Worm (Caenorhabditis elegans) whole organism, midembryonic: Measurements from ENCODE around the gene cct-1.

Source experiments
- T22C8.4 ChIP-seq: fragments of 200-800 bp; sonication (Bioruptor generic); IDR thresholded peaks from 2 replicates; pipeline ENCODE4 v1.3.6; 2022; ENCODE audit warnings: missing genetic modification characterization, missing compliant biosample characterization
- cog-1 ChIP-seq: sonication (generic microtip); optimal IDR thresholded peaks from 2 replicates; lab custom pipeline; 2016; ENCODE audit warnings: missing genetic modification characterization, missing compliant biosample characterization
- flt-1 ChIP-seq: fragments of 200-800 bp; sonication (Bioruptor generic); IDR thresholded peaks from 2 replicates; pipeline ENCODE4 v1.3.6; 2022; ENCODE audit warnings: missing genetic modification characterization, missing compliant biosample characterization
- klf-2 ChIP-seq: fragments of 200-800 bp; sonication (Bioruptor generic); conservative IDR thresholded peaks from 2 replicates; pipeline ENCODE4 v1.3.6; 2022; ENCODE audit warnings: missing genetic modification reagents, missing genetic modification characterization, missing compliant biosample characterization
- med-1 ChIP-seq: sonication (generic microtip); optimal IDR thresholded peaks from 2 replicates; lab custom pipeline; 2017; ENCODE audit warnings: missing genetic modification characterization, mild to moderate bottlenecking, missing compliant biosample characterization, antibody characterized with exemption, missing genetic modification reagents; ENCODE audit not compliant: insufficient read depth
- ref-1 ChIP-seq: fragments of 200-800 bp; sonication (Bioruptor generic); conservative IDR thresholded peaks from 2 replicates; pipeline ENCODE4 v1.3.6; 2022; ENCODE audit warnings: missing genetic modification reagents, missing genetic modification characterization, missing compliant biosample characterization
- tab-1 ChIP-seq: fragments of 200-800 bp; sonication (Bioruptor generic); IDR thresholded peaks from 2 replicates; pipeline ENCODE4 v1.3.6; 2022; ENCODE audit warnings: missing genetic modification characterization, missing compliant biosample characterization
- ztf-23 ChIP-seq: fragments of 200-800 bp; sonication (Bioruptor generic); IDR thresholded peaks from 2 replicates; pipeline ENCODE4 v1.3.6; 2022; ENCODE audit warnings: missing genetic modification reagents, missing genetic modification characterization, missing compliant biosample characterization
- ztf-29 ChIP-seq: fragments of 200-800 bp; sonication (Bioruptor generic); IDR thresholded peaks from 2 replicates; pipeline ENCODE4 v1.3.6; 2022; ENCODE audit warnings: missing genetic modification reagents, missing genetic modification characterization, missing compliant biosample characterization

ce11 chrII:8222309-8223065 is 37.2 kb downstream of the cct-1 start, which contains the start of gene dab-1:
- TF ChIP-seq ztf-29 (GFP tag; lab: Robert Waterston, UW) (no peak), ref-1 (GFP tag; lab: Robert Waterston, UW) (no peak), med-1 (GFP tag; lab: Kevin White, UChicago) (no peak), cog-1 (no peak), flt-1 (no peak), klf-2 (no peak), ztf-23 (GFP tag; lab: Robert Waterston, UW) (no peak), tab-1 (GFP tag; lab: Robert Waterston, UW) (no peak), T22C8.4 (GFP tag; lab: Robert Waterston, UW) (no peak)
